Worm (Caenorhabditis elegans): Measurements from ENCODE around the gene R11G10.4.
A peak's percentile ranks its signal among the peaks of the same experiment; 100 is the strongest.

Gene R11G10.4

DNA sequence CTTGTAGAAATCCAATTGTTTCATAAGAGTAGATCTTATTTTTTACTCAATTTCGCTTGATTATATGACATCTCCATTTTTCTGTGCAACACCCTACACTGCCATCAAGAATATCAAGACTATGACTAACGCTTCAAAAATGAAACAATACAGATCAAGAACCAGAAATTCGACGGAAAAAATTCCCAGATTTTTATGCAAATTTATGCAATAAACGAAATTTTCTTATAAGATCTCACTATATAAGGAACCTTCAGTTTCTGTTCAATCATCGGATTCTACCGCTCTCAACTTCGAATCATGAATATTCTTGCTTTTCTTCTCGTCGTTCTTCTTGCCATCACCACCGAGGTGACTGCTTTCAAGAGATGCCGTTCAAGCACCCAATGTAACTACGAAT is at the start of gene R11G10.4:
Gene R11G10.4 (plus strand): TSS at position 301 of the 400 bp plus-strand sequence.
- no peak for TF ChIP-seq unc-3 (GFP tag; conservative IDR thresholded peaks at IDR 0.05)
- TF ChIP-seq unc-3 (tag; optimal IDR thresholded peaks at IDR 0.05) = no peak
- TF ChIP-seq che-1 (tag; optimal IDR thresholded peaks at IDR 0.05) = no peak

- TF ChIP-seq tbx-7 (tag; optimal IDR thresholded peaks at IDR 0.05) (no peak), unc-55 (GFP tag; optimal IDR thresholded peaks at IDR 0.05) (peak; percentile 22)
Observed at ce11 chrV:13457858-13458257, 48.6 kb upstream of the R11G10.4 start, which contains the start of gene F25H9.2. TSS of gene F25H9.2 (plus strand) at chrV:13458083.

DNA sequence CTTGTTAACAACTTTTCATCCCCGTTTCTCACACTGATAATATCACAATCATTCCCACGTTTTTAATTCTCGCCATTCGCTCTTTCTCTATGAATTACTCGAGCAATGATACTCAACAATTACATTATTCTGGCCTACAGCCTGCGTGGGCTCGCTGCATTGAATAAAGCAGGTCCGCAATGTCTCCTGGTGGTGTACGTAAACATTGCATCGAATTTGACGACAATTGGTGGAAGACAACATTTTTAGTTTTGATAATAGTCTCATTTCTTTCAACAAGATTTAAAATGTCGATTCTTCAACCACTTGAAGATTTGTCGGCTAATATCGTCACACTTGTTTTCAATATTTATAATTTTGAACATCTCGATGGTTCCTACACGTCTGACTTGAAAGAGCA is 47.1 kb upstream of the R11G10.4 start, which contains the start of gene bath-39:
Gene bath-39 (plus strand): TSS at position 137 of the 400 bp plus-strand sequence.
- TF ChIP-seq elt-4 (tag; optimal IDR thresholded peaks at IDR 0.05) (no peak), dmd-4 (tag; optimal IDR thresholded peaks at IDR 0.05; ENCODE audit: borderline replicate concordance) (no peak), ceh-31 (tag; optimal IDR thresholded peaks at IDR 0.05) (peak; percentile 22), F13H6.1 (tag; optimal IDR thresholded peaks at IDR 0.05) (no peak), unc-42 (tag; optimal IDR thresholded peaks at IDR 0.05) (peak; percentile 75)

ce11 chrV:13462974-13463373 is 43.4 kb upstream of the R11G10.4 start, which contains the start of gene frm-10:
TSS of gene frm-10 (plus strand) at chrV:13463207.
- TF ChIP-seq syd-9 (tag; optimal IDR thresholded peaks at IDR 0.05) = no peak
- no peak for TF ChIP-seq unc-42 (tag; optimal IDR thresholded peaks at IDR 0.05)
- peak; percentile 63 for TF ChIP-seq elt-2 (tag; optimal IDR thresholded peaks at IDR 0.05)
- TF ChIP-seq pqm-1 (tag; optimal IDR thresholded peaks at IDR 0.05) = peak; percentile 75
- TF ChIP-seq K02D7.2 (tag; optimal IDR thresholded peaks at IDR 0.05) = no peak
- TF ChIP-seq tbx-2 (tag; optimal IDR thresholded peaks at IDR 0.05) = no peak
- no peak for TF ChIP-seq unc-3 (GFP tag; conservative IDR thresholded peaks at IDR 0.05)
- TF ChIP-seq unc-3 (tag; optimal IDR thresholded peaks at IDR 0.05) = no peak
- no peak for TF ChIP-seq pros-1 (tag; optimal IDR thresholded peaks at IDR 0.05)
- TF ChIP-seq pag-3 (tag; optimal IDR thresholded peaks at IDR 0.05; ENCODE audit: borderline replicate concordance) = no peak
- no peak for TF ChIP-seq ceh-22 (tag; optimal IDR thresholded peaks at IDR 0.05)
- no peak for TF ChIP-seq lim-6 (tag; optimal IDR thresholded peaks at IDR 0.05)
- TF ChIP-seq T23F11.4 (GFP tag; optimal IDR thresholded peaks at IDR 0.05) = no peak
- no peak for TF ChIP-seq eyg-1 (tag; optimal IDR thresholded peaks at IDR 0.05)
- no peak for TF ChIP-seq rnt-1 (tag; optimal IDR thresholded peaks at IDR 0.05)
- no peak for TF ChIP-seq fkh-10 (GFP tag; optimal IDR thresholded peaks at IDR 0.05)
- no peak for TF ChIP-seq fax-1 (tag; optimal IDR thresholded peaks at IDR 0.05)
- TF ChIP-seq tbx-7 (tag; optimal IDR thresholded peaks at IDR 0.05) = no peak
- no peak for TF ChIP-seq C38D4.7 (GFP tag; optimal IDR thresholded peaks at IDR 0.05)
- TF ChIP-seq ceh-45 (GFP tag; IDR thresholded peaks at IDR 0.05) = no peak
- TF ChIP-seq dmd-4 (tag; optimal IDR thresholded peaks at IDR 0.05; ENCODE audit: borderline replicate concordance) = no peak
- TF ChIP-seq ceh-9 (tag; optimal IDR thresholded peaks at IDR 0.05) = no peak
- TF ChIP-seq ceh-24 (tag; optimal IDR thresholded peaks at IDR 0.05) = no peak
- no peak for TF ChIP-seq unc-86 (tag; optimal IDR thresholded peaks at IDR 0.05)
- TF ChIP-seq ttx-3 (tag; optimal IDR thresholded peaks at IDR 0.05) = no peak
- no peak for TF ChIP-seq hlh-15 (tag; optimal IDR thresholded peaks at IDR 0.05)
- no peak for TF ChIP-seq odd-2 (tag; optimal IDR thresholded peaks at IDR 0.05)
- no peak for TF ChIP-seq ceh-6 (GFP tag; optimal IDR thresholded peaks at IDR 0.05)
- TF ChIP-seq hlh-6 (tag; optimal IDR thresholded peaks at IDR 0.05) = no peak
- TF ChIP-seq fkh-6 (tag; optimal IDR thresholded peaks at IDR 0.05) = no peak
- TF ChIP-seq dve-1 (tag; optimal IDR thresholded peaks at IDR 0.05) = peak; percentile 22
- TF ChIP-seq ceh-30 (tag; optimal IDR thresholded peaks at IDR 0.05) = no peak
- no peak for TF ChIP-seq Y22D7AL.16 (tag; optimal IDR thresholded peaks at IDR 0.05)
- TF ChIP-seq pha-2 (tag; optimal IDR thresholded peaks at IDR 0.05) = no peak
- TF ChIP-seq hlh-30 (tag; optimal IDR thresholded peaks at IDR 0.05; ENCODE audit: insufficient read depth) = peak; percentile 87
- TF ChIP-seq pax-1 (tag; optimal IDR thresholded peaks at IDR 0.05) = no peak
- peak; percentile 50 for TF ChIP-seq ets-4 (tag; optimal IDR thresholded peaks at IDR 0.05)
- no peak for TF ChIP-seq C08G9.2 (tag; optimal IDR thresholded peaks at IDR 0.05)
- no peak for TF ChIP-seq hlh-13 (GFP tag; optimal IDR thresholded peaks at IDR 0.05)
- no peak for TF ChIP-seq ceh-31 (tag; optimal IDR thresholded peaks at IDR 0.05)
- no peak for TF ChIP-seq K09A11.1 (tag; optimal IDR thresholded peaks at IDR 0.05; ENCODE audit: insufficient read depth)
